Worm (Caenorhabditis elegans) whole organism, midembryonic: ENCODE data around the gene ZK546.4.

ENCODE experiments used
- T22C8.4 ChIP-seq: fragments of 200-800 bp; sonication (Bioruptor generic); IDR thresholded peaks from 2 replicates; pipeline ENCODE4 v1.3.6; 2022; ENCODE audit warnings: missing genetic modification characterization, missing compliant biosample characterization
- cog-1 ChIP-seq: sonication (generic microtip); optimal IDR thresholded peaks from 2 replicates; lab custom pipeline; 2016; ENCODE audit warnings: missing genetic modification characterization, missing compliant biosample characterization
- flt-1 ChIP-seq: fragments of 200-800 bp; sonication (Bioruptor generic); IDR thresholded peaks from 2 replicates; pipeline ENCODE4 v1.3.6; 2022; ENCODE audit warnings: missing genetic modification characterization, missing compliant biosample characterization
- klf-2 ChIP-seq: fragments of 200-800 bp; sonication (Bioruptor generic); conservative IDR thresholded peaks from 2 replicates; pipeline ENCODE4 v1.3.6; 2022; ENCODE audit warnings: missing genetic modification reagents, missing genetic modification characterization, missing compliant biosample characterization
- med-1 ChIP-seq: sonication (generic microtip); optimal IDR thresholded peaks from 2 replicates; lab custom pipeline; 2017; ENCODE audit warnings: missing genetic modification characterization, mild to moderate bottlenecking, missing compliant biosample characterization, antibody characterized with exemption, missing genetic modification reagents; ENCODE audit not compliant: insufficient read depth
- ref-1 ChIP-seq: fragments of 200-800 bp; sonication (Bioruptor generic); conservative IDR thresholded peaks from 2 replicates; pipeline ENCODE4 v1.3.6; 2022; ENCODE audit warnings: missing genetic modification reagents, missing genetic modification characterization, missing compliant biosample characterization
- tab-1 ChIP-seq: fragments of 200-800 bp; sonication (Bioruptor generic); IDR thresholded peaks from 2 replicates; pipeline ENCODE4 v1.3.6; 2022; ENCODE audit warnings: missing genetic modification characterization, missing compliant biosample characterization
- ztf-23 ChIP-seq: fragments of 200-800 bp; sonication (Bioruptor generic); IDR thresholded peaks from 2 replicates; pipeline ENCODE4 v1.3.6; 2022; ENCODE audit warnings: missing genetic modification reagents, missing genetic modification characterization, missing compliant biosample characterization
- ztf-29 ChIP-seq: fragments of 200-800 bp; sonication (Bioruptor generic); IDR thresholded peaks from 2 replicates; pipeline ENCODE4 v1.3.6; 2022; ENCODE audit warnings: missing genetic modification reagents, missing genetic modification characterization, missing compliant biosample characterization

The ZK546.4 gene

ce11 chrII:4966576-4966975 lies 28.7 kb downstream of the ZK546.4 start:
- TF ChIP-seq ref-1 = no peak
- TF ChIP-seq cog-1 (tag; lab: Kevin White, UChicago) = no peak
- no peak for TF ChIP-seq med-1 (GFP tag; lab: Kevin White, UChicago)
- no peak for TF ChIP-seq klf-2
- no peak for TF ChIP-seq tab-1 (GFP tag; lab: Robert Waterston, UW)
- TF ChIP-seq ztf-23 (GFP tag; lab: Robert Waterston, UW) = no peak
- no peak for TF ChIP-seq ztf-29 (GFP tag; lab: Robert Waterston, UW)
- TF ChIP-seq flt-1 (GFP tag; lab: Robert Waterston, UW) = no peak
- TF ChIP-seq T22C8.4 (GFP tag; lab: Robert Waterston, UW) = no peak

- TF ChIP-seq flt-1 (GFP tag; lab: Robert Waterston, UW) (no peak), tab-1 (GFP tag; lab: Robert Waterston, UW) (no peak), ztf-23 (GFP tag; lab: Robert Waterston, UW) (no peak), ztf-29 (GFP tag; lab: Robert Waterston, UW) (no peak), klf-2 (no peak), med-1 (GFP tag; lab: Kevin White, UChicago) (no peak)
Measured at ce11 chrII:4967636-4968035, 29.8 kb downstream of the ZK546.4 start.

ce11 chrII:4968863-4969262 lies 31.0 kb downstream of the ZK546.4 start, which contains the start of gene shc-2:
Gene shc-2 (plus strand): TSS chrII:4969163.
- TF ChIP-seq ztf-23 (GFP tag; lab: Robert Waterston, UW) (no peak), klf-2 (no peak), T22C8.4 (GFP tag; lab: Robert Waterston, UW) (no peak), cog-1 (tag; lab: Kevin White, UChicago) (no peak), ztf-29 (GFP tag; lab: Robert Waterston, UW) (no peak), tab-1 (GFP tag; lab: Robert Waterston, UW) (no peak), ref-1 (no peak), med-1 (GFP tag; lab: Kevin White, UChicago) (no peak), flt-1 (GFP tag; lab: Robert Waterston, UW) (no peak)

- TF ChIP-seq flt-1 (GFP tag; lab: Robert Waterston, UW) = no peak
- TF ChIP-seq med-1 (GFP tag; lab: Kevin White, UChicago) = no peak
- TF ChIP-seq ztf-23 (GFP tag; lab: Robert Waterston, UW) = no peak
- no peak for TF ChIP-seq cog-1 (tag; lab: Kevin White, UChicago)
- TF ChIP-seq ref-1 = no peak
- no peak for TF ChIP-seq klf-2
- no peak for TF ChIP-seq tab-1 (GFP tag; lab: Robert Waterston, UW)
- TF ChIP-seq ztf-29 (GFP tag; lab: Robert Waterston, UW) = no peak
- TF ChIP-seq T22C8.4 (GFP tag; lab: Robert Waterston, UW) = no peak
Measured at ce11 chrII:4974448-4974951, 36.7 kb downstream of the ZK546.4 start.

- TF ChIP-seq flt-1 (GFP tag; lab: Robert Waterston, UW) = no peak
- TF ChIP-seq klf-2 = no peak
- TF ChIP-seq T22C8.4 (GFP tag; lab: Robert Waterston, UW) = no peak
- TF ChIP-seq ztf-29 (GFP tag; lab: Robert Waterston, UW) = no peak
- no peak for TF ChIP-seq ztf-23 (GFP tag; lab: Robert Waterston, UW)
- TF ChIP-seq med-1 (GFP tag; lab: Kevin White, UChicago) = no peak
- TF ChIP-seq cog-1 (tag; lab: Kevin White, UChicago) = no peak
- TF ChIP-seq tab-1 (GFP tag; lab: Robert Waterston, UW) = no peak
- no peak for TF ChIP-seq ref-1
Measured at ce11 chrII:4975311-4975710, 37.5 kb downstream of the ZK546.4 start.

- TF ChIP-seq cog-1 (tag; lab: Kevin White, UChicago) = no peak
- TF ChIP-seq klf-2 = no peak
Measured at ce11 chrII:4981682-4982404, 44.0 kb downstream of the ZK546.4 start.

ce11 chrII:4984151-4984550 lies 46.3 kb downstream of the ZK546.4 start:
- TF ChIP-seq T22C8.4 (GFP tag; lab: Robert Waterston, UW) (no peak), ztf-23 (GFP tag; lab: Robert Waterston, UW) (no peak), ref-1 (no peak), tab-1 (GFP tag; lab: Robert Waterston, UW) (no peak), flt-1 (GFP tag; lab: Robert Waterston, UW) (no peak), cog-1 (tag; lab: Kevin White, UChicago) (no peak), ztf-29 (GFP tag; lab: Robert Waterston, UW) (no peak), med-1 (GFP tag; lab: Kevin White, UChicago) (no peak)

- TF ChIP-seq ref-1 = no peak
- no peak for TF ChIP-seq ztf-29 (GFP tag; lab: Robert Waterston, UW)
- TF ChIP-seq flt-1 (GFP tag; lab: Robert Waterston, UW) = no peak
- TF ChIP-seq T22C8.4 (GFP tag; lab: Robert Waterston, UW) = no peak
- no peak for TF ChIP-seq med-1 (GFP tag; lab: Kevin White, UChicago)
- TF ChIP-seq tab-1 (GFP tag; lab: Robert Waterston, UW) = no peak
- TF ChIP-seq klf-2 = no peak
Measured at ce11 chrII:4985961-4986503, 48.2 kb downstream of the ZK546.4 start.

ce11 chrII:4986664-4987063 lies 48.8 kb downstream of the ZK546.4 start:
- TF ChIP-seq klf-2 = no peak
- no peak for TF ChIP-seq ref-1
- TF ChIP-seq ztf-29 (GFP tag; lab: Robert Waterston, UW) = no peak
- no peak for TF ChIP-seq ztf-23 (GFP tag; lab: Robert Waterston, UW)
- no peak for TF ChIP-seq flt-1 (GFP tag; lab: Robert Waterston, UW)
- TF ChIP-seq tab-1 (GFP tag; lab: Robert Waterston, UW) = no peak
- TF ChIP-seq cog-1 (tag; lab: Kevin White, UChicago) = no peak
- TF ChIP-seq med-1 (GFP tag; lab: Kevin White, UChicago) = no peak
- no peak for TF ChIP-seq T22C8.4 (GFP tag; lab: Robert Waterston, UW)
